Fruit fly (Drosophila melanogaster): Measurements from ENCODE around the gene smp-30.

smp-30 gene

dm6 chr3R:14737894-14738860 is 12.9 kb downstream of the smp-30 start (continued):
- peak; percentile 66 for TF ChIP-seq Deaf1 (tag; optimal IDR thresholded peaks at IDR 0.05)
- peak; percentile 86 for TF ChIP-seq corto (GFP tag; optimal IDR thresholded peaks at IDR 0.05)
- peak; percentile 91 for TF ChIP-seq CG12071 (GFP tag; optimal IDR thresholded peaks at IDR 0.05)
- peak; percentile 97 for TF ChIP-seq CG17359 (tag; optimal IDR thresholded peaks at IDR 0.05)
- TF ChIP-seq CG30403 (GFP tag; optimal IDR thresholded peaks at IDR 0.05), result peak; percentile 96
- peak; percentile 95 for TF ChIP-seq CG11504 (tag; optimal IDR thresholded peaks at IDR 0.05)
- peak; percentile 61 for TF ChIP-seq da (GFP tag; optimal IDR thresholded peaks at IDR 0.05)
- TF ChIP-seq CG8924 (tag; optimal IDR thresholded peaks at IDR 0.05), result peak; percentile 94
- peak; percentile 93 for TF ChIP-seq CG1832 (GFP tag; optimal IDR thresholded peaks at IDR 0.05)
- peak; percentile 95 for TF ChIP-seq CG6689 (GFP tag; IDR thresholded peaks at IDR 0.05)
- peak; percentile 95 for TF ChIP-seq E2f1 (GFP tag; IDR thresholded peaks at IDR 0.05)
- TF ChIP-seq CG6654 (GFP tag; optimal IDR thresholded peaks at IDR 0.05), result peak; percentile 82
- peak; percentile 81 for TF ChIP-seq CG13296 (GFP tag; optimal IDR thresholded peaks at IDR 0.05)
- peak; percentile 94 to 96 for TF ChIP-seq chif (GFP tag; optimal IDR thresholded peaks at IDR 0.05)
- TF ChIP-seq her (GFP tag; optimal IDR thresholded peaks at IDR 0.05), result peak; percentile 84
- TF ChIP-seq CG18599 (GFP tag; optimal IDR thresholded peaks at IDR 0.05), result peak; percentile 91
- TF ChIP-seq Spps (tag; optimal IDR thresholded peaks at IDR 0.05), result peak; percentile 91
- TF ChIP-seq CG9932 (GFP tag; IDR thresholded peaks at IDR 0.05), result peak; percentile 95
- TF ChIP-seq CG4360 (GFP tag; IDR thresholded peaks at IDR 0.05), result peak; percentile 81
- peak; percentile 93 for TF ChIP-seq CG17568 (GFP tag; optimal IDR thresholded peaks at IDR 0.05)
- peak; percentile 90 for TF ChIP-seq CG12104 (GFP tag; optimal IDR thresholded peaks at IDR 0.05)
- peak; percentile 93 for TF ChIP-seq rib (GFP tag; IDR thresholded peaks at IDR 0.05)
- peak; percentile 95 for TF ChIP-seq CG9727 (GFP tag; optimal IDR thresholded peaks at IDR 0.05)
- TF ChIP-seq Meics (GFP tag; optimal IDR thresholded peaks at IDR 0.05), result peak; percentile 92
- no peak for TF ChIP-seq Lpt (GFP tag; optimal IDR thresholded peaks at IDR 0.05)

- TF ChIP-seq GATAe (GFP tag; conservative IDR thresholded peaks at IDR 0.05) (no peak), sd (tag; optimal IDR thresholded peaks at IDR 0.05) (no peak), CG10209 (GFP tag; optimal IDR thresholded peaks at IDR 0.05) (no peak), pan (optimal IDR thresholded peaks at IDR 0.05) (no peak), pan (GFP tag; optimal IDR thresholded peaks at IDR 0.05 in 1 of 2, IDR thresholded peaks at IDR 0.05 in 1 of 2) (peak in 1 of 2 experiments; percentile 7), CG18764 (GFP tag; optimal IDR thresholded peaks at IDR 0.05) (no peak), kni (GFP tag; optimal IDR thresholded peaks at IDR 0.05) (peak; percentile 39), CG3281 (GFP tag; optimal IDR thresholded peaks at IDR 0.05) (no peak), az2 (GFP tag; optimal IDR thresholded peaks at IDR 0.05) (no peak), slbo (GFP tag; IDR thresholded peaks at IDR 0.05) (no peak), crc (GFP tag; optimal IDR thresholded peaks at IDR 0.05) (no peak), HLHmδ (GFP tag; optimal IDR thresholded peaks at IDR 0.05) (no peak), Fer1 (GFP tag; optimal IDR thresholded peaks at IDR 0.05) (no peak), Sox100B (GFP tag; optimal IDR thresholded peaks at IDR 0.05) (no peak), CG1603 (tag; optimal IDR thresholded peaks at IDR 0.05) (no peak), Opbp (GFP tag; IDR thresholded peaks at IDR 0.05; ENCODE audit: partially characterized antibody) (no peak), tio (GFP tag; optimal IDR thresholded peaks at IDR 0.05) (no peak), tll (GFP tag; optimal IDR thresholded peaks at IDR 0.05) (no peak), schlank (tag; optimal IDR thresholded peaks at IDR 0.05) (no peak), Gug (GFP tag; IDR thresholded peaks at IDR 0.05) (no peak), lab (GFP tag; optimal IDR thresholded peaks at IDR 0.05) (no peak), Nf-YA (GFP tag; IDR thresholded peaks at IDR 0.05) (0 out of 2 replicates have a peak, but pooled peaks have one; percentile 11), Atf3 (GFP tag; optimal IDR thresholded peaks at IDR 0.05) (no peak), Med (GFP tag) (peak; percentile 76)
Observed at dm6 chr3R:14736674-14737073, 14.4 kb downstream of the smp-30 start.

All from whole organism, embryonic.